ENCODE assay signal across 2 fruit fly cellular contexts in the genomic region with DNA sequence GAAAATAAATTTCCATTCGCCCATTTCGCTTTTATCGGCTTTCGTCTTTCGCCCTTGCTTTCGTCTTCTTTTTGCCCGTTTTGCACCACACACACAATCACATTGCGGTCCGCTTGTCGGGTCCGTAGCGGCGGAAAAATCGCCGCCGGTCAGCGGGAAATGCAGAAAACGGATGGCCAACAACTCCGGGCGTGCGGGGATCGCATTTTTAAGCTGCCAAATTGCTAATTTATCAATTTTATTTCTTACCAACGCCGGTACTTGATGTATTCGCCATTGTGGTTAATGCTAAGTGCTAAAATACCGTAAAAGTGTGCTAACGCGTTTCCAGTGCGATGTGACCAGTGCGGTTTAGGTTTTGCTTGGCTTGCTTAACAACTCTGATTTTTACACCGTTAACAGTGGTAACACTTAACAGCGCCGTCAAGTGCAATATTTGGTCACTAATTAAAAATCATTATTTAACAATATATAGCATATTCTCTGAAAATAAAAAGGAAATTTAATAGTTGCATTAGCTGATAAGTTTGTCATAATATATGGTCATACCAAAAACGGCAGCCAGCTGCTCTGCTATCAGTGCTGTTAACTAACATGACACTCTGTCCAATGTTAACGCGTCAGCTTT.
TF ChIP-seq lines count a peak whose summit lies in the region.

A gene (minus strand): TSS at position 346 of the 628 bp plus-strand sequence.
A gene (plus strand): TSS at position 576 of the 628 bp plus-strand sequence.

TF ChIP-seq in whole organism, embryonic, 481 proteins besides CTCF, POLR2A, EP300 and RAD21 (continued from another document and continues in another):
- peak; percentile 64 for TF ChIP-seq CG4617 (GFP tag; optimal IDR thresholded peaks at IDR 0.05; lab: Kevin White, UChicago; ENCODE audit: borderline replicate concordance)
- TF ChIP-seq Xbp1 (GFP tag; optimal IDR thresholded peaks at IDR 0.05; lab: Kevin White, UChicago), result peak; percentile 5
- no peak for TF ChIP-seq CG31441 (GFP tag; IDR thresholded peaks at IDR 0.05; lab: Robert Waterston, UW)
- TF ChIP-seq gfzf (GFP tag; optimal IDR thresholded peaks at IDR 0.05; lab: Kevin White, UChicago), result peak; percentile 92
- no peak for TF ChIP-seq CG2678 (tag; optimal IDR thresholded peaks at IDR 0.05; lab: Kevin White, UChicago)
- 0 out of 3 replicates have a peak, but pooled peaks have one; percentile 34 for TF ChIP-seq Opbp (GFP tag; IDR thresholded peaks at IDR 0.05; lab: Robert Waterston, UW; ENCODE audit: partially characterized antibody)
- no peak for TF ChIP-seq mld (GFP tag; IDR thresholded peaks at IDR 0.05; lab: Robert Waterston, UW; ENCODE audit: partially characterized antibody)
- TF ChIP-seq az2 (GFP tag; optimal IDR thresholded peaks at IDR 0.05; lab: Kevin White, UChicago), result no peak
- no peak for TF ChIP-seq her (GFP tag; optimal IDR thresholded peaks at IDR 0.05; lab: Kevin White, UChicago)
- no peak for TF ChIP-seq hkb (optimal IDR thresholded peaks at IDR 0.05; lab: Kevin White, UChicago)
- no peak for TF ChIP-seq hkb (GFP tag; IDR thresholded peaks at IDR 0.05; lab: Robert Waterston, UW)
- TF ChIP-seq sens (GFP tag; lab: Kevin White, UChicago), result peak; percentile 84
- peak; percentile 12 for TF ChIP-seq CG30020 (tag; optimal IDR thresholded peaks at IDR 0.05; lab: Kevin White, UChicago)
- no peak for TF ChIP-seq CrebB (tag; optimal IDR thresholded peaks at IDR 0.05; lab: Kevin White, UChicago)
- peak; percentile 96 for TF ChIP-seq CG2116 (GFP tag; optimal IDR thresholded peaks at IDR 0.05; lab: Kevin White, UChicago)
- no peak for TF ChIP-seq CG42726 (GFP tag; IDR thresholded peaks at IDR 0.05; lab: Robert Waterston, UW; ENCODE audit: partially characterized antibody)
- no peak for TF ChIP-seq CG18011 (GFP tag; optimal IDR thresholded peaks at IDR 0.05; lab: Kevin White, UChicago)
- peak; percentile 89 for TF ChIP-seq pzg (GFP tag; optimal IDR thresholded peaks at IDR 0.05; lab: Kevin White, UChicago)
- no peak for TF ChIP-seq CG11696 (GFP tag; IDR thresholded peaks at IDR 0.05; lab: Robert Waterston, UW)
- TF ChIP-seq crc (GFP tag; optimal IDR thresholded peaks at IDR 0.05; lab: Kevin White, UChicago), result no peak
- TF ChIP-seq Elba2 (GFP tag; optimal IDR thresholded peaks at IDR 0.05; lab: Kevin White, UChicago), result peak; percentile 15
- TF ChIP-seq phol (tag; optimal IDR thresholded peaks at IDR 0.05; lab: Kevin White, UChicago), result peak; percentile 95
- TF ChIP-seq CG30431 (GFP tag; optimal IDR thresholded peaks at IDR 0.05; lab: Kevin White, UChicago), result no peak
- TF ChIP-seq stwl (tag; optimal IDR thresholded peaks at IDR 0.05; lab: Kevin White, UChicago), result peak; percentile 92
- TF ChIP-seq Awh (GFP tag; IDR thresholded peaks at IDR 0.05; lab: Robert Waterston, UW), result no peak
- TF ChIP-seq CG15479 (GFP tag; optimal IDR thresholded peaks at IDR 0.05; lab: Kevin White, UChicago), result peak; percentile 37
- no peak for TF ChIP-seq peb (GFP tag; IDR thresholded peaks at IDR 0.05; lab: Robert Waterston, UW)
- no peak for TF ChIP-seq CG9215 (GFP tag; IDR thresholded peaks at IDR 0.05; lab: Robert Waterston, UW)
- TF ChIP-seq CG15514 (GFP tag; optimal IDR thresholded peaks at IDR 0.05; lab: Kevin White, UChicago), result peak; percentile 30
- TF ChIP-seq grn (GFP tag; optimal IDR thresholded peaks at IDR 0.05; lab: Kevin White, UChicago), result peak; percentile 49
- no peak for TF ChIP-seq CG5180 (GFP tag; optimal IDR thresholded peaks at IDR 0.05; lab: Kevin White, UChicago)
- TF ChIP-seq CG14710 (tag; optimal IDR thresholded peaks at IDR 0.05; lab: Kevin White, UChicago), result peak; percentile 69
- peak; percentile 23 for TF ChIP-seq dm (GFP tag; optimal IDR thresholded peaks at IDR 0.05; lab: Kevin White, UChicago)
- TF ChIP-seq Lhr (GFP tag; optimal IDR thresholded peaks at IDR 0.05; lab: Kevin White, UChicago), result peak; percentile 24
- peak; percentile 97 for TF ChIP-seq CG9797 (GFP tag; optimal IDR thresholded peaks at IDR 0.05; lab: Kevin White, UChicago)
- no peak for TF ChIP-seq CG11093 (GFP tag; IDR thresholded peaks at IDR 0.05; lab: Robert Waterston, UW)
- TF ChIP-seq YL-1 (GFP tag; optimal IDR thresholded peaks at IDR 0.05; lab: Kevin White, UChicago), result peak; percentile 65
- no peak for TF ChIP-seq wdn (GFP tag; IDR thresholded peaks at IDR 0.05; lab: Robert Waterston, UW)
- no peak for TF ChIP-seq Camta (GFP tag; optimal IDR thresholded peaks at IDR 0.05; lab: Kevin White, UChicago)
- peak; percentile 53 for TF ChIP-seq trem (tag; optimal IDR thresholded peaks at IDR 0.05; lab: Kevin White, UChicago)
- TF ChIP-seq CG10654 (GFP tag; optimal IDR thresholded peaks at IDR 0.05; lab: Kevin White, UChicago), result peak; percentile 11
- no peak for TF ChIP-seq Doc3 (GFP tag; IDR thresholded peaks at IDR 0.05; lab: Robert Waterston, UW; ENCODE audit: partially characterized antibody)
- TF ChIP-seq Sry-β (GFP tag; optimal IDR thresholded peaks at IDR 0.05; lab: Kevin White, UChicago), result peak; percentile 13
- no peak for TF ChIP-seq CG8359 (GFP tag; optimal IDR thresholded peaks at IDR 0.05; lab: Kevin White, UChicago; ENCODE audit: borderline replicate concordance)
- TF ChIP-seq fru (optimal IDR thresholded peaks at IDR 0.05; lab: Kevin White, UChicago), result no peak
- TF ChIP-seq Dll (GFP tag; IDR thresholded peaks at IDR 0.05; lab: Robert Waterston, UW; ENCODE audit: partially characterized antibody), result peak; percentile 20; the same call in 1 of the 4 replicates
- TF ChIP-seq CG33213 (GFP tag; optimal IDR thresholded peaks at IDR 0.05; lab: Kevin White, UChicago), result peak; percentile 15
- no peak for TF ChIP-seq corto (GFP tag; optimal IDR thresholded peaks at IDR 0.05; lab: Kevin White, UChicago)
- peak; percentile 50 for TF ChIP-seq MBD-R2 (GFP tag; IDR thresholded peaks at IDR 0.05; lab: Robert Waterston, UW)
- no peak for TF ChIP-seq CG17802 (tag; optimal IDR thresholded peaks at IDR 0.05; lab: Kevin White, UChicago)
- TF ChIP-seq grau (tag; optimal IDR thresholded peaks at IDR 0.05; lab: Kevin White, UChicago), result peak; percentile 19
- TF ChIP-seq CG15011 (GFP tag; optimal IDR thresholded peaks at IDR 0.05; lab: Kevin White, UChicago), result no peak
- peak; percentile 52 for TF ChIP-seq Ets97D (GFP tag; optimal IDR thresholded peaks at IDR 0.05; lab: Kevin White, UChicago)
- TF ChIP-seq dmrt11E (tag; optimal IDR thresholded peaks at IDR 0.05; lab: Kevin White, UChicago), result peak; percentile 11
- no peak for TF ChIP-seq CG15269 (tag; optimal IDR thresholded peaks at IDR 0.05; lab: Kevin White, UChicago)
- TF ChIP-seq crp (GFP tag; optimal IDR thresholded peaks at IDR 0.05; lab: Kevin White, UChicago), result peak; percentile 4 to 80
- TF ChIP-seq ham (GFP tag; IDR thresholded peaks at IDR 0.05; lab: Robert Waterston, UW), result no peak
- TF ChIP-seq Chrac-16 (GFP tag; optimal IDR thresholded peaks at IDR 0.05; lab: Kevin White, UChicago), result peak; percentile 6
- TF ChIP-seq ttk (GFP tag; IDR thresholded peaks at IDR 0.05; lab: Robert Waterston, UW), result no peak
- TF ChIP-seq Ets65A (GFP tag; lab: Kevin White, UChicago), result peak; percentile 77
- peak; percentile 32 for TF ChIP-seq Nf-YC (tag; optimal IDR thresholded peaks at IDR 0.05; lab: Kevin White, UChicago)
- peak; percentile 25 for TF ChIP-seq Max (GFP tag; optimal IDR thresholded peaks at IDR 0.05; lab: Kevin White, UChicago)

TF ChIP-seq in whole organism, wandering third instar larva, 38 proteins besides CTCF, POLR2A, EP300 and RAD21 (continued from another document):
- no peak for TF ChIP-seq usp (GFP tag; optimal IDR thresholded peaks at IDR 0.05; lab: Kevin White, UChicago)
TF ChIP-seq in whole organism, wandering third instar larva: peak in this region for 7.
